Fruit fly (Drosophila melanogaster): Measurements from ENCODE around the gene CrebA.
A peak's percentile ranks its signal among the peaks of the same experiment; 100 is the strongest.

Gene CrebA

dm6 chr3L:15600051-15600450 is 64.9 kb downstream of the CrebA start:
- TF ChIP-seq kay (GFP tag; ENCODE audit: borderline replicate concordance), result peak; percentile 31
- TF ChIP-seq cnc (optimal IDR thresholded peaks at IDR 0.05), result no peak
